Worm (Caenorhabditis elegans): Measurements from ENCODE around the gene alh-1.

- TF ChIP-seq ceh-82 (tag; optimal IDR thresholded peaks at IDR 0.05) (no peak), ama-1 (optimal IDR thresholded peaks at IDR 0.05) (no peak), fos-1 (tag; optimal IDR thresholded peaks at IDR 0.05) (no peak), lin-13 (GFP tag; optimal IDR thresholded peaks at IDR 0.05) (no peak), mep-1 (tag; optimal IDR thresholded peaks at IDR 0.05) (no peak), rbr-2 (tag; optimal IDR thresholded peaks at IDR 0.05) (no peak), lin-39 (tag; optimal IDR thresholded peaks at IDR 0.05) (no peak), dpl-1 (GFP tag; optimal IDR thresholded peaks at IDR 0.05) (no peak), lim-7 (GFP tag; IDR thresholded peaks at IDR 0.05) (no peak), unc-62 (GFP tag; optimal IDR thresholded peaks at IDR 0.05 in 1 of 2) (peak in 1 of 2 experiments; percentile 94), unc-62 (tag; optimal IDR thresholded peaks at IDR 0.05) (no peak), pqm-1 (tag; optimal IDR thresholded peaks at IDR 0.05) (peak; percentile 12), nhr-77 (tag; optimal IDR thresholded peaks at IDR 0.05) (no peak)
Measured at ce11 chrIII:5112998-5113397, 35.4 kb downstream of the alh-1 start.
